Fruit fly (Drosophila melanogaster): Measurements from ENCODE around the gene Golgin104.

The Golgin104 gene

dm6 chr3L:16351770-16352429, at the start of gene Golgin104, which contains the start of gene Tcs3 (continued):
- TF ChIP-seq CG10431 (GFP tag; optimal IDR thresholded peaks at IDR 0.05) (no peak), CG17568 (GFP tag; optimal IDR thresholded peaks at IDR 0.05) (no peak), gce (GFP tag; IDR thresholded peaks at IDR 0.05) (no peak), CG15073 (GFP tag; optimal IDR thresholded peaks at IDR 0.05) (no peak), row (GFP tag; IDR thresholded peaks at IDR 0.05) (peak; percentile 39; the same call in 1 of the 3 replicates), gem (tag; optimal IDR thresholded peaks at IDR 0.05) (no peak), H2.0 (GFP tag; IDR thresholded peaks at IDR 0.05) (no peak), pan (optimal IDR thresholded peaks at IDR 0.05) (no peak), pan (GFP tag; optimal IDR thresholded peaks at IDR 0.05 in 1 of 2, IDR thresholded peaks at IDR 0.05 in 1 of 2) (no peak), MESR4 (GFP tag; optimal IDR thresholded peaks at IDR 0.05) (peak; percentile 56), CG13296 (GFP tag; optimal IDR thresholded peaks at IDR 0.05) (no peak), otp (GFP tag; IDR thresholded peaks at IDR 0.05) (0 out of 3 replicates have a peak, but pooled peaks have one; percentile 21), NFAT (GFP tag; IDR thresholded peaks at IDR 0.05) (no peak), CG6689 (GFP tag; IDR thresholded peaks at IDR 0.05) (no peak), fd102C (GFP tag; optimal IDR thresholded peaks at IDR 0.05) (no peak), sd (tag; optimal IDR thresholded peaks at IDR 0.05) (no peak), CG4617 (GFP tag; optimal IDR thresholded peaks at IDR 0.05; ENCODE audit: borderline replicate concordance) (peak; percentile 82), YL-1 (GFP tag; optimal IDR thresholded peaks at IDR 0.05) (peak; percentile 63), toy (GFP tag; IDR thresholded peaks at IDR 0.05) (no peak), Hmr (GFP tag; optimal IDR thresholded peaks at IDR 0.05) (no peak), kah (GFP tag; optimal IDR thresholded peaks at IDR 0.05) (peak; percentile 52), CG1233 (GFP tag; optimal IDR thresholded peaks at IDR 0.05) (no peak), fd96Cb (tag; optimal IDR thresholded peaks at IDR 0.05) (no peak), CG10959 (GFP tag; IDR thresholded peaks at IDR 0.05) (no peak), CG10274 (GFP tag; optimal IDR thresholded peaks at IDR 0.05) (no peak), amos (GFP tag; IDR thresholded peaks at IDR 0.05; ENCODE audit: partially characterized antibody) (no peak), Rx (GFP tag; IDR thresholded peaks at IDR 0.05) (no peak), lola (GFP tag; optimal IDR thresholded peaks at IDR 0.05) (no peak), HHEX (GFP tag; optimal IDR thresholded peaks at IDR 0.05) (no peak), Dip2 (GFP tag; IDR thresholded peaks at IDR 0.05) (no peak), CG8765 (GFP tag; IDR thresholded peaks at IDR 0.05) (no peak), CG14014 (GFP tag; IDR thresholded peaks at IDR 0.05) (no peak), bsh (GFP tag; optimal IDR thresholded peaks at IDR 0.05) (no peak), Lhr (GFP tag; optimal IDR thresholded peaks at IDR 0.05) (no peak), yki (optimal IDR thresholded peaks at IDR 0.05) (no peak), lab (GFP tag; optimal IDR thresholded peaks at IDR 0.05) (no peak), pzg (GFP tag; optimal IDR thresholded peaks at IDR 0.05) (peak; percentile 75), Bgb (GFP tag; IDR thresholded peaks at IDR 0.05; ENCODE audit: partially characterized antibody) (no peak), CG3407 (GFP tag; optimal IDR thresholded peaks at IDR 0.05) (no peak), BEAF-32 (GFP tag; optimal IDR thresholded peaks at IDR 0.05) (peak; percentile 21), CG8944 (GFP tag; optimal IDR thresholded peaks at IDR 0.05) (no peak), Max (GFP tag; optimal IDR thresholded peaks at IDR 0.05) (no peak), CG13775 (GFP tag; optimal IDR thresholded peaks at IDR 0.05) (no peak), CG3847 (GFP tag; IDR thresholded peaks at IDR 0.05) (peak; percentile 41; the same call in 1 of the 2 replicates), HLH4C (GFP tag; IDR thresholded peaks at IDR 0.05; ENCODE audit: partially characterized antibody) (0 out of 3 replicates have a peak, but pooled peaks have one; percentile 17), CG17361 (GFP tag; IDR thresholded peaks at IDR 0.05) (no peak), sc (optimal IDR thresholded peaks at IDR 0.05) (no peak), sc (GFP tag; optimal IDR thresholded peaks at IDR 0.05) (no peak), zen (tag; optimal IDR thresholded peaks at IDR 0.05) (peak; percentile 73), CG15269 (tag; optimal IDR thresholded peaks at IDR 0.05) (no peak)
